Fruit fly (Drosophila melanogaster) Kc167 (cell line): ENCODE measurements around the gene pzg.

Source experiments
- Myc ChIP-seq: fragments of >200 bp; optimal IDR thresholded peaks from 2 replicates; lab custom pipeline; 2017; ENCODE audit warnings: missing external identifiers
- Sin3A ChIP-seq: fragments of >200 bp; optimal IDR thresholded peaks from 2 replicates; lab custom pipeline; 2018; ENCODE audit warnings: missing external identifiers
- h ChIP-seq: fragments of >200 bp; optimal IDR thresholded peaks from 3 replicates; lab custom pipeline; 2018; ENCODE audit warnings: missing external identifiers
- insv ChIP-seq: fragments of >200 bp; optimal IDR thresholded peaks from 3 replicates; lab custom pipeline; 2018; ENCODE audit warnings: missing external identifiers
- psq ChIP-seq: fragments of >200 bp; optimal IDR thresholded peaks from 2 replicates; lab custom pipeline; 2017; ENCODE audit warnings: missing external identifiers
- ttk ChIP-seq: sonication (Bioruptor generic); optimal IDR thresholded peaks from 2 replicates; lab custom pipeline; 2017; ENCODE audit warnings: missing external identifiers

The pzg gene

DNA sequence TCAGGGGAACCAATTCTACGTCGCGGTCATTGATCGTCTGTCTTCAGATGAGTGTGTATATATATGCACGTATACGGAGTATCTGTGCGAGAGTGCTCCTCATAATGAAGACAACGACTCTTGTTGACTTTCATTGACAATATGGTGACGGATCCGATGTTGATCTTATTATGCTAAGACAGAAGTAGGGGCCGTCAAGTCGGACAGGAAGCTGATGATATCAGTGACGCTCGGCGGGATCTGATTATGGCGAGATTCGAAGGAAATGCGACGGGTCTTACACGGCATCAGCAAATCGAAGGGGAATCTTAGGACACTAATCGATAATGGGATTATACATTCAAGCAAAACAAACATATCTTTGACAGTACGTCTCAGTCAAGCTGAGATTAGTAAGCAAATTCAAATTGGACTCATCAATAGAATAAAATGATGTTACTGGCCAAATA is 31.4 kb upstream of the pzg start:
- TF ChIP-seq insv (lab: Kevin White, UChicago) (no peak), Myc (no peak), ttk (no peak), h (lab: Kevin White, UChicago) (no peak), Sin3A (no peak), psq (lab: Kevin White, UChicago) (no peak)

DNA sequence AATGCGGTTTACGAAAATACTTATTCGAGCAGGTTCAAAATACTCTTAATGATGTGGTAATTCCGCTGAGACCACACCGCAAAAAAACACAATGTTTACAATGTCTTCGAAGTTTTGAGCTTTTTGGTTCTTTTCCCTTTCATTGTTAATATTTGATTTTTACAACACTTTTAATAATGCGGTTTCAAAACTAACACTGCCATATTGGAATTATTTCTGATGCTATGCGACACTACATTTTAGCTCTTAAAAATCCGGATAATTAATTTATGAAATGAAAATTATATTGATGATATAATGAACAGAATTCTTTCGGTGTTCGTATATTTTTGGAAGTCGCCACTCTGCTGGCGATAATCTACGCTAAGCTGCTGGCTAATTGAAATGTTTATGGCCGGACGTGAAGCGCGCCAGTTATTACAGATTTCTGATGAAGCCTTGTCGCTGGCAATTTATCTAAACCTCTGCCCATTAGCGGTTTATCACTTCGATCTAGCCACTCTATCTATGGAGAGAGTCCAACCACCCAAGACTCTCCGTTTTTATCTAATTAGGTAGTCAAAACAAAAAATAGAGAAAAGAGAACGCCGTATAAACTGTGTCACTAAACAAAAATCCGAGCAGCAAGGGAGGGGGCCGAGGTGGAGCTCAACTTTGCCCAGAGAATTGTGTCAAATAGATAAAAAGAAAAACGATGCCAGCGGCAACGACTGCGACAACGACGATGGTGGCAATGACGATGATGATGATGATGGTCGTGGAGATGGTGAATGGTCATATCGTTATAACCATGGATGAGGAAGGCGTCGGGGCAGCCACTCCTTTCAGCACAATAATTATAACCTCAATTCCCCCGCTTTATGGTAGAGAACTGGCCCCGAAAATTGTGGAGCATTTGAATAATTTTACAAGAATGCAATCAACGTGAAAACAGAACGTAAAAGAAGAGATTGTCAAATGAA is 29.6 kb upstream of the pzg start:
- TF ChIP-seq h (lab: Kevin White, UChicago), result no peak
- no peak for TF ChIP-seq Myc
- no peak for TF ChIP-seq insv (lab: Kevin White, UChicago)
- no peak for TF ChIP-seq ttk
- TF ChIP-seq Sin3A, result no peak
- TF ChIP-seq psq (lab: Kevin White, UChicago), result no peak

DNA sequence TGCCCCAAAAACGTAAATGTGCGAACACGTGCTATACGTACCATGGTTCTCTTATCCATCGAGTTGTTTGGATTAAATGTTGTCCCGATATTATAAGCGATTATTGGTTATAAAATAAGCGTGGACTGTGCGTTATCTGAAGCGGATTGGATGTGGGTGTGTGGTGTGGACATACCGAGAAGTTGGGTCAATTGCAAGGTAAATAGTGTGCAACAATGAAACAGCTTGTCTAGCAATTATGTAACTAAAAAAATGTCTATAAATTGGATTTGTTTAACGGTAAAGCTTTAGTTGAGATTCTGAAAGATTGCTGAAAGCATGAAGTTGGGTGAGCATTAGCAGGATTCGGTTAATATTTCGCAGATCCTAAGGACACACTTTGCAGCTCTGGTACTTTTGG is 28.2 kb upstream of the pzg start, which contains the start of gene CG43218:
CG43218 (plus strand) TSS at position 290 of the 400 bp plus-strand sequence.
- TF ChIP-seq Sin3A (no peak), ttk (no peak), Myc (no peak), insv (lab: Kevin White, UChicago) (no peak), psq (lab: Kevin White, UChicago) (no peak), h (lab: Kevin White, UChicago) (no peak)

DNA sequence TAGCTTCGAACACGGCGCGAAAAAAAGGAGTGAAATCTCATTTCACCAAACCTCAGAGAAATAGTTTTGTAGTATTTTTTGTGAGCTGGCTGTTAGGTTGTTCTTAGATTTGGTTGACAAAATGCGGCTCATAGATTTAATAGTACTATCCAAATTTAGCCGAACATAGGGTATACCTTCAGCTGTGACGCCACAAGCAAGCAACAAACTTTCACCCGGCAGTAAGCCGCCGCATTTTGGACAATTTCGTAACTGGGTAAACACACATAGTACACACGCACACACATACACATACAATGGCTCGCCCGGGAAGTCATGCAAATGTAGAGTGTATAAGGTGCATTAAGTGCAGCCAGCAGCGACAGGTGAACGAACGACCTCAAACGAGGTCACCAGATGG is 26.6 kb upstream of the pzg start:
- no peak for TF ChIP-seq Myc
- TF ChIP-seq insv (lab: Kevin White, UChicago), result no peak
- no peak for TF ChIP-seq psq (lab: Kevin White, UChicago)
- no peak for TF ChIP-seq ttk
- no peak for TF ChIP-seq Sin3A

DNA sequence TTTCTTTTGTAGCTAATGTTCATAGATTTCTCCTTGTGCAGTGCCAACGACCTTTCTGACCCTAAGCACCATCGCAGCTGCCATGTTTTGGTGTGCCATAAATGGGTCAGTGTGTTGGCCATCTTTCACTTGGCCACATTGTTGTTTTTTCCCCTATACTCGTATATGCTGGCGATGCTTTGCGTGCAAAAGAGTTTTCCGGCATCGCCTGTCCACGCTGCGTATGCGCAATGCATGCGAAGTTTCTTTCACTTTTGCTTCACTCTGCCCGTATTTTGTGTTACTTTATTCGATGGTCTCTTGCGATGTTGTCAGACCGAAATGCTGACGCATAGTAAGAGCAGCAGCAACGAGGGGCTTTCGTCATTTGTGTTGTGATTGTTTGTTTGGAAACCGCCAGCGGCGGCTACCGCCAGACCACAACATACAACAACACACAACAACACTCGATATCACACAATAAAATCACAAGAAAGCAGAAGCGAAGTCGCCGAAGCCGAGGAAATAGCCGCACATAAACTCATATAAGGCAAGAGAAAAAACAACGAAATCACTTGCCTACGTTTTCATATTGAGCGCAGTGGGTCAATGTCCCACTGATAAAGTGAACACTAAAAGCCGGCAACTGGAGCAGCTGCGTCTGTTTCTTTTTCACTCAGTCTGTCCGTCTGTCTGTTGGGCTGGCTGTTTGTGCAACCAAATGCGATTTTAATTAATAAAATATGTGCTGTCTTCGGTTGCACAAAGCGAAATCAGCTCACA is 24.3 kb upstream of the pzg start:
- TF ChIP-seq ttk (no peak), Sin3A (no peak), Myc (no peak), insv (lab: Kevin White, UChicago) (no peak)

DNA sequence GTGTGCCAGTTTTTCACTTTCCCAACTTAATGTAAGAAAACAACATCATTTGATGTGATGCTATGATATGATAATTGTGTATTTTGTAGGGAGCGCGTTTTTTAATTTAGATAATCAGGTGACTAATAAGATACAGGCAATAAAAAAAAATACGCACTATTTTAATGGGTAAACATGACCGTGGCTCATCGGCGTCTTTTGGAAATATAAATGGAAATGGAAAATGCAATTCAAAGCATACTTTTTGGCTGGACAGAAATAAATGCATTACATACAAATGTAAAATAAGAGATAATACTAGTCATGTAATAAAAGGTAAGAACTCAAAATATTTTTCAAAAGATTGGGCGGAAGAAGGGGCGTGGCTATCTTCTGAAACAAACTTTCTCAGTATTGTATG is 23.5 kb upstream of the pzg start:
- TF ChIP-seq insv (lab: Kevin White, UChicago), result no peak
- no peak for TF ChIP-seq psq (lab: Kevin White, UChicago)
- TF ChIP-seq h (lab: Kevin White, UChicago), result no peak
- TF ChIP-seq Sin3A, result no peak
- no peak for TF ChIP-seq Myc
- TF ChIP-seq ttk, result no peak

DNA sequence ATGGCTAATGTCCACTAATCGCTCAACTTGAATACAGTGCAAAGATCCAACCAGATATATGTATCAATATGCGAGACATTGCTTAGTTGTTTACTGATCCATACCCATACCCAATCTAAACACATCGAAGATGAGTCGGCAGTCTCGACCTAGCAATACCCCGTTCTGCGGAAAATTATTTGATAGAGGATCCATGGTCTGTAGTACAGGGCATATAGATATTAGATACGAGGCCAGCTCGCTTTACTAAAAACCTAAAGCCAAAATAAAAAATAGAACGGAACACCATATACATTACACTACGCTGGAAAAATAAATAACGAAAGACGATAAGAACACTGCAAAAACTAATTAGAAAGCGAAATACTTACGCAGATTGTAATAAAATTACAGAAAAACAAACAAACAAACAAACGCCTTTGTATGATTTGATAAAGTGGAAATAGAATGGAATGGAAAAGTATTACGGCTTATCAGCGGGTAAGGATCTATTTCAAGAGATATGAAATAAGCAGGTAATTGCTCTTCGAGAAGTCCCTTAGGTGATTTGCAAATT is 19.7 kb upstream of the pzg start:
- TF ChIP-seq ttk (no peak), h (lab: Kevin White, UChicago) (no peak), insv (lab: Kevin White, UChicago) (no peak), Myc (no peak), psq (lab: Kevin White, UChicago) (no peak), Sin3A (no peak)

DNA sequence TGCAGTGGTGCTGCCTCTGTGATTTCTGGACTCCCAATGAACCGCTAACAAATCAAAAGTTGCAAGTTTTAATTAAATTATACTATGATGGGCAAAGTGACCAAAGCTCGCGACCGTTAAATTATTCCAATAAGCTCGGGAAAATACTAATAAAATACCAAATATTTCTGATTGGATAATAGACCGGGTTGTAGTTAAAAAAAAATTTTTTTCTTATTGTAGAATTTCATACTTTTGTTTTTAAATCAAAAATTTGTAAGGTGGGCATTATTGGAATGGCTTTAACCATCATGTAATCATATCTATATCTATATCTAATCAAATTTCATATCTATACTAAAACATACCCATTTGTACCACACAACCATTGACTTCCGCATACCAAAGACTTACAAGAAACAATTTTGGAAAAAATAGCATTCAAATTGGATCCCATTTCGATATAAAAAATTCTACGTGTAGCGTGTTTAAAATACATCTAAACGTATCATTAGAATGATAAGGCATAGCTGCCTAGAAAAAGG is 18.0 kb upstream of the pzg start, which contains the start of gene CG9391:
CG9391 (minus strand) TSS at position 474 of the 524 bp plus-strand sequence.
- TF ChIP-seq ttk (no peak), insv (lab: Kevin White, UChicago) (no peak), h (lab: Kevin White, UChicago) (no peak), Sin3A (no peak), psq (lab: Kevin White, UChicago) (no peak), Myc (no peak)

DNA sequence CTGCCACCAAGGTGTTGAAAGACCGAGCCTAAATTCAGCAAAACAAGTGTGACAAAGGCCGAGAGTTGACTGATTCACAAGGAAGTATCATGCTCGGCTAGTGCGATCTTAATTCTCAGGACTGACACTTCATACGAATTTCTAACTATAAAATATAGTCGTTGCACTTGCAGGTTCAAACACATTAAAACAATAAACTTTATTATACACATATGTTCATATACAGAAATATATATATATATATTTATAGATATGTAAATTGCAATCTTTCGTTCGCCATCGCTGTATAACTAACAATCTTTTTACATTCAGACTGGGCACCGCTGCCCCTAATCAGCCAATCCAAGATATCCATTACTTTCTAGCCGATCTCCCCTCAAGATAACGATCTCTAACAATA is 15.4 kb upstream of the pzg start, which contains the start of gene CG9389:
CG9389 (minus strand) TSS at position 101 of the 400 bp plus-strand sequence.
- TF ChIP-seq ttk, result no peak
- TF ChIP-seq Sin3A, result no peak
- TF ChIP-seq Myc, result no peak
- no peak for TF ChIP-seq psq (lab: Kevin White, UChicago)
- no peak for TF ChIP-seq h (lab: Kevin White, UChicago)
- no peak for TF ChIP-seq insv (lab: Kevin White, UChicago)

DNA sequence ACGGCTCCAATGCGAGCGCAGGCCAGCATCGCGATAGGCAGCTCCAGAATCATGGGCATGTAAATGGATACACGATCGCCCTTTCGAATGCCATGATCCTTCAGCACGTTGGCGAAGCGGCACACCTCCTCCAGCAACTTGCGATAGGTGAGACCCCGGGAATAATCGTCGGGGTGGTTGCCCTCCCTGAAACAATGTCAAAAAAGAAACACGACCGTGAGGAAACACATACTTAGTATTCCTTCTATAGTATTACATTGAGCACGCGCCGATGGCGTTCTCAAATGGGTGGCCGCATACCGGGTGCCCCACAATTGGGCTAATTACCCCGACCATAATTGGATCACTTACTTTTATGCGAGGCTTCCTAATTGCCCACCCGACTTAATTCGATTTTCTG is 12.4 kb upstream of the pzg start:
- TF ChIP-seq ttk (no peak), insv (lab: Kevin White, UChicago) (no peak), Sin3A (no peak), Myc (no peak), psq (lab: Kevin White, UChicago) (no peak), h (lab: Kevin White, UChicago) (no peak)

DNA sequence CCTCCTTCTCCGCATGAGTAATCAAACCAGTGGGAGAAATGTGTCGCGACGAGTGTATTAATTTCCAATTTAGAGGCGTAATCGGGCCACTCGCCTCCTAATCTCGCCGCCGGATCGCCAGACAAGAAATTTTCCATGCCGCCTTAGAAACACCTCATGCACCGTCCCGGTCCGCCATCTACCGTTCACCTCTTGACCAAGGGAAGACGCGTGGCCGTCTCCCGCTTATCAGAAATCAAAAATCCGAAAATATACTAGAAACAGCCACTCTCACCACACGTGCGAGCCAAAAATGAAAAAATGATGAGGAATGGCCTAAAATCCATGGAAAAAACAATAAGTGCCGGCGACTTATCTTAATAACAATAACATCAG is 10.0 kb upstream of the pzg start:
- no peak for TF ChIP-seq h (lab: Kevin White, UChicago)
- TF ChIP-seq psq (lab: Kevin White, UChicago), result no peak
- no peak for TF ChIP-seq insv (lab: Kevin White, UChicago)
- TF ChIP-seq Sin3A, result no peak
- TF ChIP-seq ttk, result no peak
- no peak for TF ChIP-seq Myc
